Worm (Caenorhabditis elegans) whole organism, midembryonic: Measurements from ENCODE around the gene cyp-35A1.

Experiments
- T22C8.4 ChIP-seq: fragments of 200-800 bp; sonication (Bioruptor generic); IDR thresholded peaks from 2 replicates; pipeline ENCODE4 v1.3.6; 2022; ENCODE audit warnings: missing genetic modification characterization, missing compliant biosample characterization
- cog-1 ChIP-seq: sonication (generic microtip); optimal IDR thresholded peaks from 2 replicates; lab custom pipeline; 2016; ENCODE audit warnings: missing genetic modification characterization, missing compliant biosample characterization
- ztf-23 ChIP-seq: fragments of 200-800 bp; sonication (Bioruptor generic); IDR thresholded peaks from 2 replicates; pipeline ENCODE4 v1.3.6; 2022; ENCODE audit warnings: missing genetic modification reagents, missing genetic modification characterization, missing compliant biosample characterization
- ztf-29 ChIP-seq: fragments of 200-800 bp; sonication (Bioruptor generic); IDR thresholded peaks from 2 replicates; pipeline ENCODE4 v1.3.6; 2022; ENCODE audit warnings: missing genetic modification reagents, missing genetic modification characterization, missing compliant biosample characterization

DNA sequence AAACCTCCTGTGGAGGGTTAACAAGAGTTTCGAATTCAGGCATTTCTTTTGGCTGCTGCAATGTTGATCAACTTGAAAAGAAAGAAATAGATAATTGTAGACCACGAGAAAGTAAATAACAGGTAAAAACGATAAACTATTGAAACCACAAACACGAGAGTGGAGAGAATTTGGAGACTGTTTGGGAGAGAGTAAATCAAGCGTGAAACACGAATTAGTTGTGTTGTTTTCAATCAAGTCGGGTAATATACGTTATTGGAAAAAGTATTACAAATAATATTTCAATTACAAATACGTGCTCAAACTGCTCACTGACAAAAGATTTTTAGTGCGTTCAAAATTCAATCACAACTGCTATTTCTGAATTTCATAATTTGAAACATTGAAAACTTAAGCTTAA is 19.4 kb upstream of the cyp-35A1 start, which contains the start of gene C03G6.17:
- TF ChIP-seq T22C8.4 (no peak), ztf-23 (GFP tag; lab: Robert Waterston, UW) (no peak), ztf-29 (GFP tag; lab: Robert Waterston, UW) (no peak), cog-1 (tag; lab: Kevin White, UChicago) (no peak)
